Worm (Caenorhabditis elegans): ENCODE results near the gene npp-18.
A peak's percentile ranks its signal among the peaks of the same experiment; 100 is the strongest.

Gene npp-18

ce11 chrIII:13285421-13285820 lies 11.2 kb upstream of the npp-18 start, which contains the start of gene F56A8.8:
Gene F56A8.8, plus strand, starts transcription at chrIII:13285721.
- no peak for TF ChIP-seq nhr-77 (tag; optimal IDR thresholded peaks at IDR 0.05)
- no peak for TF ChIP-seq nhr-19 (GFP tag; conservative IDR thresholded peaks at IDR 0.05)
- 0 out of 2 replicates have a peak, but pooled peaks have one; percentile 17 for TF ChIP-seq grh-1 (GFP tag; IDR thresholded peaks at IDR 0.05)
- no peak for TF ChIP-seq nhr-28 (tag; optimal IDR thresholded peaks at IDR 0.05)
- TF ChIP-seq efl-1 (optimal IDR thresholded peaks at IDR 0.05), result no peak
- TF ChIP-seq efl-1 (GFP tag; optimal IDR thresholded peaks at IDR 0.05 in 1 of 2), result peak in 1 of 2 experiments; percentile 16
- TF ChIP-seq zip-4 (GFP tag; optimal IDR thresholded peaks at IDR 0.05), result no peak
- no peak for TF ChIP-seq lin-39 (tag; optimal IDR thresholded peaks at IDR 0.05)
- TF ChIP-seq mdl-1 (tag; optimal IDR thresholded peaks at IDR 0.05), result no peak
- TF ChIP-seq C34B4.2 (tag; optimal IDR thresholded peaks at IDR 0.05), result no peak
- no peak for TF ChIP-seq unc-62 (GFP tag; optimal IDR thresholded peaks at IDR 0.05)
- no peak for TF ChIP-seq pax-3 (tag; optimal IDR thresholded peaks at IDR 0.05)
- TF ChIP-seq dsc-1 (tag; optimal IDR thresholded peaks at IDR 0.05), result no peak
- no peak for TF ChIP-seq dpl-1 (GFP tag; optimal IDR thresholded peaks at IDR 0.05)
- no peak for TF ChIP-seq ceh-88 (GFP tag; IDR thresholded peaks at IDR 0.05)
- no peak for TF ChIP-seq lsy-2 (tag; optimal IDR thresholded peaks at IDR 0.05)
- no peak for TF ChIP-seq egl-13 (tag; optimal IDR thresholded peaks at IDR 0.05)

DNA sequence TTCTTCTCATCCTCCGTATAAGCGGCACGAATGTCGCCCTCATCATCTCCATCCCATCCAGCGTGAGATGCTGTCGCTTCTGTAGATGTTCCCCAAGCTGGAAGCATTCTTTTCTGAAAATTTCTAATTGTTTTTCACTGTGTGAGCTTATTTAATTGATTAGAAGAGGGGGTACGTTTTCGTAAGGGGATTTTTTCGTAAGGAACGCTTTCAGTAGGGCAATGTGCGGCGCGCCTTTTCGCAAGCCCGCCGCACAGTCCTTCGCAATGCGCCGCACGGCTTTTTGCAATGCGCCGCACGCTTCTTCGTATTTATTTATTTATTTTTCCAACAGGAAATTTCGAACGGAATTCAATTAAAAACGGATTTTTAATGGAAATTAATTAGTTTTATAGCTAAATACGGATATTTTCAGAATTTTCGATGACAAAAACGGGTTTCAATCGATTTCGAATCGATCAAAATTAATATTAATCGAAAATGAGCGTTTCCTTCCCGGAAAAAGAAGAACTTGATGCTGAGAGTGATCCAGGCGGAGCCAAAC lies 3.6 kb upstream of the npp-18 start, which contains the start of gene set-25:
TSS of gene set-25 (minus strand) at position 120 of the 544 bp plus-strand sequence.
- TF ChIP-seq nhr-71 (tag; optimal IDR thresholded peaks at IDR 0.05), result peak; percentile 44
- TF ChIP-seq lin-14 (GFP tag; optimal IDR thresholded peaks at IDR 0.05), result peak; percentile 26
- TF ChIP-seq lsy-2 (tag; optimal IDR thresholded peaks at IDR 0.05), result peak in 1 of 2 experiments; percentile 23
- TF ChIP-seq dpl-1 (GFP tag; optimal IDR thresholded peaks at IDR 0.05), result peak in 1 of 3 experiments; percentile 31
- peak; percentile 36 for TF ChIP-seq nhr-19 (GFP tag; conservative IDR thresholded peaks at IDR 0.05)
- TF ChIP-seq nhr-47 (tag; optimal IDR thresholded peaks at IDR 0.05), result peak; percentile 14
- peak; percentile 38 for TF ChIP-seq nhr-85 (tag)
- TF ChIP-seq efl-1 (optimal IDR thresholded peaks at IDR 0.05), result peak in 1 of 2 experiments; percentile 23
- peak in 1 of 2 experiments; percentile 63 for TF ChIP-seq efl-1 (GFP tag; optimal IDR thresholded peaks at IDR 0.05 in 1 of 2)
- 0 out of 2 replicates have a peak, but pooled peaks have one; percentile 34 for TF ChIP-seq ceh-88 (GFP tag; IDR thresholded peaks at IDR 0.05)
- TF ChIP-seq snu-23 (GFP tag; optimal IDR thresholded peaks at IDR 0.05), result peak; percentile 9
- peak; percentile 4 for TF ChIP-seq dsc-1 (tag; optimal IDR thresholded peaks at IDR 0.05)

DNA sequence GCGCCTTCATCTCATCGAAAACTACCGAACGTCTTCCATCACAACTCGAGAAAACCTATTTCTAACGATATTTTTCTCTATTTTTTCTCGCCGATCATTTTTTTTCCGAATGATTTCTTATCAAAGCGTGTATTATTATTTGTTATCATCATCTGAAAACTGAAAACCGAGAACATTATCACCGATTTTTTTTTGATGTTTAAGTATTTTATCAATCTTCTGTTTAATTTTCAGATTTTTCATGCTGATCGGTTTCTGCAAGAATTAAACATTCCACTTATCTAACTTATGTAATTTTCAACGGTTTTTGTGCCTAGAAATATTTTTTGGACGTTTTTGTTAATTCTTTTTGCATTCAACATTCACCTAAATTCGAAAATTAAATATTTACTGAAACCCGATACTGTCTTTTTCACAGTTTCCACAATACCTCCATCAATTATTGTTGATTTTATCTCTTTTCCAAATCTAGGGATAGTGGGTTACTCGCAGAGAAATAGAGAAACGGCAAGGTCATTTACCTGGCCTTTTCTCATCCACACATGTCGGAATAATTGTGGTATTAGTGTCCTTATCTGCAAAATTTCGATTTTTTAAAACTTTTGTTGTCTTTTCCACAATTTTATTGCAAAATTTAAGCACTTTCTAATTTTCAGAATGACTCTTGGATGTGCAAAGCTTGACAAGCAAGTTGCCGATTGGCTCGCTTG lies 2.2 kb downstream of the npp-18 start, which contains the start of gene pgm-2:
TSS of gene pgm-2 (plus strand) at position 657 of the 710 bp plus-strand sequence.
- peak; percentile 58 for TF ChIP-seq mep-1 (tag; optimal IDR thresholded peaks at IDR 0.05)
- TF ChIP-seq blmp-1 (tag; optimal IDR thresholded peaks at IDR 0.05), result peak; percentile 61
- TF ChIP-seq unc-98 (GFP tag; IDR thresholded peaks at IDR 0.05), result no peak
- TF ChIP-seq ceh-90 (tag; optimal IDR thresholded peaks at IDR 0.05), result no peak
- TF ChIP-seq zag-1 (tag; optimal IDR thresholded peaks at IDR 0.05), result no peak
- peak; percentile 36 for TF ChIP-seq snu-23 (GFP tag; optimal IDR thresholded peaks at IDR 0.05)
- TF ChIP-seq lin-15B (tag; optimal IDR thresholded peaks at IDR 0.05), result no peak
- TF ChIP-seq tbx-2 (tag; optimal IDR thresholded peaks at IDR 0.05), result no peak
- TF ChIP-seq jun-1 (tag; optimal IDR thresholded peaks at IDR 0.05), result no peak
- TF ChIP-seq tlp-1 (tag; optimal IDR thresholded peaks at IDR 0.05), result no peak
- no peak for TF ChIP-seq ces-1 (GFP tag; optimal IDR thresholded peaks at IDR 0.05)
- no peak for TF ChIP-seq nhr-76 (tag; optimal IDR thresholded peaks at IDR 0.05)
- no peak for TF ChIP-seq mdl-1 (tag; optimal IDR thresholded peaks at IDR 0.05)
- no peak for TF ChIP-seq nhr-237 (tag; optimal IDR thresholded peaks at IDR 0.05)
- TF ChIP-seq sptf-1 (tag; optimal IDR thresholded peaks at IDR 0.05), result no peak
- TF ChIP-seq ztf-4 (tag; optimal IDR thresholded peaks at IDR 0.05), result no peak
- peak in 1 of 3 experiments; percentile 2 for TF ChIP-seq dpl-1 (GFP tag; optimal IDR thresholded peaks at IDR 0.05)
- no peak for TF ChIP-seq fkh-10 (GFP tag; optimal IDR thresholded peaks at IDR 0.05)
- TF ChIP-seq ceh-88 (GFP tag; IDR thresholded peaks at IDR 0.05), result no peak
- TF ChIP-seq aha-1 (tag; optimal IDR thresholded peaks at IDR 0.05), result no peak
- TF ChIP-seq dsc-1 (tag; optimal IDR thresholded peaks at IDR 0.05), result no peak
- TF ChIP-seq lin-14 (GFP tag; optimal IDR thresholded peaks at IDR 0.05), result no peak
- TF ChIP-seq sox-4 (tag; optimal IDR thresholded peaks at IDR 0.05), result no peak
- no peak for TF ChIP-seq isw-1 (GFP tag; IDR thresholded peaks at IDR 0.05)
- peak in 1 of 6 experiments; percentile 20 for TF ChIP-seq elt-3 (tag; optimal IDR thresholded peaks at IDR 0.05)
- TF ChIP-seq nhr-11 (tag; optimal IDR thresholded peaks at IDR 0.05), result no peak
- TF ChIP-seq pqm-1 (tag; optimal IDR thresholded peaks at IDR 0.05), result no peak
- TF ChIP-seq lsy-2 (tag; optimal IDR thresholded peaks at IDR 0.05), result peak in 1 of 2 experiments; percentile 34
- no peak for TF ChIP-seq Y116A8C.19 (tag; optimal IDR thresholded peaks at IDR 0.05; ENCODE audit: borderline replicate concordance)
- no peak for TF ChIP-seq fkh-8 (tag; optimal IDR thresholded peaks at IDR 0.05)
- TF ChIP-seq nhr-71 (tag; optimal IDR thresholded peaks at IDR 0.05), result no peak
- TF ChIP-seq ets-5 (GFP tag; IDR thresholded peaks at IDR 0.05), result no peak

All from whole organism, L1 larva.